Worm (Caenorhabditis elegans) whole organism, mixed stage, embryonic: ENCODE measurements around the gene mthf-1.

Experiments used
- ces-1 ChIP-seq: fragments of 150-350 bp; optimal IDR thresholded peaks from 2 replicates; lab custom pipeline; 2014; ENCODE audit warnings: missing biosample characterization, missing genetic modification reagents, missing genetic modification characterization
- lin-32 ChIP-seq: fragments of 200-800 bp; sonication (Bioruptor generic); optimal IDR thresholded peaks from 2 replicates; lab custom pipeline; 2018; ENCODE audit warnings: mild to moderate bottlenecking, missing genetic modification characterization, missing compliant biosample characterization
- mab-5 ChIP-seq: fragments of 150-350 bp; optimal IDR thresholded peaks from 2 replicates; lab custom pipeline; 2014; ENCODE audit warnings: missing biosample characterization, missing genetic modification characterization
- pha-4 ChIP-seq: fragments of 150-350 bp; optimal IDR thresholded peaks from 2 replicates; lab custom pipeline; 2018; ENCODE audit warnings: missing biosample characterization, missing genetic modification reagents, missing genetic modification characterization

- no peak for TF ChIP-seq lin-32
- no peak for TF ChIP-seq ces-1 (GFP tag; lab: Kevin White, UChicago)
- TF ChIP-seq mab-5 (tag; lab: Kevin White, UChicago), result no peak
- TF ChIP-seq pha-4, result no peak
Observed at ce11 chrII:7776232-7776631, 1.4 kb downstream of the mthf-1 start.
